Fruit fly (Drosophila melanogaster): ENCODE measurements around the gene G9a.
A peak's percentile ranks its signal among the peaks of the same experiment; 100 is the strongest.

Gene G9a

dm6 chrX:255369-255768 is 9.6 kb downstream of the G9a start, which contains the start of gene cin (continued):
- peak; percentile 48 for TF ChIP-seq Fer3 (tag; optimal IDR thresholded peaks at IDR 0.05)
- TF ChIP-seq CG13123 (GFP tag; optimal IDR thresholded peaks at IDR 0.05): no peak
- no peak for TF ChIP-seq YL-1 (GFP tag; optimal IDR thresholded peaks at IDR 0.05)
- TF ChIP-seq crc (GFP tag; optimal IDR thresholded peaks at IDR 0.05): no peak
- no peak for TF ChIP-seq Abd-B (GFP tag; optimal IDR thresholded peaks at IDR 0.05)
- TF ChIP-seq CG4730 (GFP tag; IDR thresholded peaks at IDR 0.05): no peak
- no peak for TF ChIP-seq CG5953 (GFP tag; IDR thresholded peaks at IDR 0.05)
- TF ChIP-seq trem (tag; optimal IDR thresholded peaks at IDR 0.05): peak; percentile 30
- TF ChIP-seq hkb (optimal IDR thresholded peaks at IDR 0.05): no peak
- 0 out of 2 replicates have a peak, but pooled peaks have one; percentile 33 for TF ChIP-seq hkb (GFP tag; IDR thresholded peaks at IDR 0.05)
- no peak for TF ChIP-seq NfI (GFP tag; optimal IDR thresholded peaks at IDR 0.05)
- no peak for TF ChIP-seq CG42726 (GFP tag; IDR thresholded peaks at IDR 0.05; ENCODE audit: partially characterized antibody)
- no peak for TF ChIP-seq hbn (GFP tag; IDR thresholded peaks at IDR 0.05; ENCODE audit: partially characterized antibody)
- no peak for TF ChIP-seq Deaf1 (tag; optimal IDR thresholded peaks at IDR 0.05)
- peak; percentile 56 for TF ChIP-seq dmrt11E (tag; optimal IDR thresholded peaks at IDR 0.05)
- TF ChIP-seq Hr39 (optimal IDR thresholded peaks at IDR 0.05): no peak
- no peak for TF ChIP-seq salm (tag; optimal IDR thresholded peaks at IDR 0.05)
- TF ChIP-seq Hmr (GFP tag; optimal IDR thresholded peaks at IDR 0.05): no peak
- no peak for TF ChIP-seq CG11560 (tag; IDR thresholded peaks at IDR 0.05)
- TF ChIP-seq Sox102F (GFP tag; optimal IDR thresholded peaks at IDR 0.05): no peak
- TF ChIP-seq run (tag; optimal IDR thresholded peaks at IDR 0.05): no peak
- peak; percentile 55 for TF ChIP-seq Rfx (GFP tag; IDR thresholded peaks at IDR 0.05)
- peak; percentile 64; the same call in 1 of the 2 replicates for TF ChIP-seq Xrp1 (GFP tag; IDR thresholded peaks at IDR 0.05)
- TF ChIP-seq CG3065 (GFP tag; optimal IDR thresholded peaks at IDR 0.05): no peak
- peak; percentile 85 for TF ChIP-seq sens (GFP tag)
- TF ChIP-seq Doc3 (GFP tag; IDR thresholded peaks at IDR 0.05; ENCODE audit: partially characterized antibody): no peak
- TF ChIP-seq sob (GFP tag; IDR thresholded peaks at IDR 0.05): no peak
- no peak for TF ChIP-seq CTCF (GFP tag; optimal IDR thresholded peaks at IDR 0.05)
- no peak for TF ChIP-seq CG4617 (GFP tag; optimal IDR thresholded peaks at IDR 0.05; ENCODE audit: borderline replicate concordance)
- TF ChIP-seq CG6791 (GFP tag; IDR thresholded peaks at IDR 0.05; ENCODE audit: partially characterized antibody): no peak
- no peak for TF ChIP-seq CG12236 (GFP tag; optimal IDR thresholded peaks at IDR 0.05)
- no peak for TF ChIP-seq CG14441 (GFP tag; IDR thresholded peaks at IDR 0.05)
- TF ChIP-seq kah (GFP tag; optimal IDR thresholded peaks at IDR 0.05): no peak
- peak; percentile 49 for TF ChIP-seq CG30403 (GFP tag; optimal IDR thresholded peaks at IDR 0.05)
- no peak for TF ChIP-seq ftz-f1 (GFP tag; optimal IDR thresholded peaks at IDR 0.05)
- no peak for TF ChIP-seq Dad (GFP tag; optimal IDR thresholded peaks at IDR 0.05)
- TF ChIP-seq chinmo (GFP tag; IDR thresholded peaks at IDR 0.05; ENCODE audit: partially characterized antibody): no peak
- no peak for TF ChIP-seq Dll (GFP tag; IDR thresholded peaks at IDR 0.05; ENCODE audit: partially characterized antibody)
- TF ChIP-seq CG18011 (GFP tag; optimal IDR thresholded peaks at IDR 0.05): no peak
- peak; percentile 26; the same call in 1 of the 2 replicates for TF ChIP-seq CG4404 (GFP tag; IDR thresholded peaks at IDR 0.05)
- TF ChIP-seq CG9437 (GFP tag; optimal IDR thresholded peaks at IDR 0.05): peak; percentile 15
- no peak for TF ChIP-seq ase (GFP tag; IDR thresholded peaks at IDR 0.05)
- peak; percentile 69 for TF ChIP-seq row (GFP tag; IDR thresholded peaks at IDR 0.05)
- TF ChIP-seq CG10147 (GFP tag; optimal IDR thresholded peaks at IDR 0.05): peak; percentile 40
- no peak for TF ChIP-seq ro (GFP tag; IDR thresholded peaks at IDR 0.05)
- TF ChIP-seq Vsx1 (GFP tag; optimal IDR thresholded peaks at IDR 0.05): peak; percentile 10
- TF ChIP-seq vnd (GFP tag; IDR thresholded peaks at IDR 0.05; ENCODE audit: partially characterized antibody): no peak
- no peak for TF ChIP-seq CG14014 (GFP tag; IDR thresholded peaks at IDR 0.05)
- no peak for TF ChIP-seq Optix (GFP tag; IDR thresholded peaks at IDR 0.05)
- TF ChIP-seq CG10267 (tag; optimal IDR thresholded peaks at IDR 0.05): peak; percentile 34
- no peak for TF ChIP-seq Mrtf (GFP tag; IDR thresholded peaks at IDR 0.05)
- TF ChIP-seq ab (GFP tag; optimal IDR thresholded peaks at IDR 0.05): no peak
- no peak for TF ChIP-seq BEAF-32 (GFP tag; optimal IDR thresholded peaks at IDR 0.05)
